In the genomic region with DNA sequence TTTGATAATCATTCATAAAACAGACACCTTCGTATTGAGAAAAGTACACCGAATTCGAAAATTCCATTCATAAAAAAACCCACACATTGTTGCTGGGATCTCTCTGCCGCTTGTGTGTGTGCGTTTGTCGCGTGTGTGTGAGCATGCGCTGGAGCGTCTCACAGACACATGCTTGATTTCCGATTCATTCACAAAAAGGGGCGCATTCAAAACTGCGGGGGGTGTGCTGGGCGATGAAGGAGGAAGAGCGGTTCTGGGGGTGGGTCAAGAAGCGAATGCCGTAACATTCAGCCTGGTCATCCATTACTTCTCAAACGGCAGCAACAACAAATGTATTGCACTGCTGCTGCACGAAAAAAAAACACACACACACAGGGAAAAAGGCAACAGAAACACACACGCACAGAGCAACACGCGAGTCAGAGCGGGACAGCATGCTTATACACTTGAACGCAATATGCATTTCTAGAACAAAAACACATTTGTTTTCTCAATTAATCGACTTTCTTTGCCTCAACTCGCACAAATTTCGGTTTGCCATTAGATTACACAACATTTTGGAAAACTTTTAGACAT, we compare ENCODE assay signal across 4 fruit fly cellular contexts.
A peak's percentile ranks its signal among the peaks of the same experiment; 100 is the strongest.
TF ChIP-seq lines count a peak whose summit lies in the region.

No protein-coding gene starts in this region.

TF ChIP-seq in whole organism, adult, 20 proteins besides CTCF, POLR2A, EP300 and RAD21 (continued from another document):
- no peak for TF ChIP-seq Crg-1 (GFP tag; optimal IDR thresholded peaks at IDR 0.05; lab: Kevin White, UChicago)
- no peak for TF ChIP-seq CG14711 (tag; optimal IDR thresholded peaks at IDR 0.05; lab: Kevin White, UChicago)
- TF ChIP-seq Hr96 (GFP tag; optimal IDR thresholded peaks at IDR 0.05; lab: Kevin White, UChicago): no peak

TF ChIP-seq in whole organism, embryonic, 481 proteins besides CTCF, POLR2A, EP300 and RAD21 (continued from another document and continues in another):
- TF ChIP-seq Bgb (GFP tag; IDR thresholded peaks at IDR 0.05; lab: Robert Waterston, UW; ENCODE audit: partially characterized antibody): peak; percentile 31; the same call in 1 of the 2 replicates
- TF ChIP-seq repo (GFP tag; optimal IDR thresholded peaks at IDR 0.05; lab: Kevin White, UChicago): no peak
- peak; percentile 16 for TF ChIP-seq CG15514 (GFP tag; optimal IDR thresholded peaks at IDR 0.05; lab: Kevin White, UChicago)
- no peak for TF ChIP-seq CG16815 (GFP tag; optimal IDR thresholded peaks at IDR 0.05; lab: Kevin White, UChicago)
- TF ChIP-seq CG17385 (GFP tag; optimal IDR thresholded peaks at IDR 0.05; lab: Kevin White, UChicago): peak; percentile 23
- no peak for TF ChIP-seq Ets97D (GFP tag; optimal IDR thresholded peaks at IDR 0.05; lab: Kevin White, UChicago)
- TF ChIP-seq CG18599 (GFP tag; optimal IDR thresholded peaks at IDR 0.05; lab: Kevin White, UChicago): peak; percentile 21
- TF ChIP-seq CG15696 (tag; optimal IDR thresholded peaks at IDR 0.05; lab: Kevin White, UChicago): no peak
- TF ChIP-seq CG9797 (GFP tag; optimal IDR thresholded peaks at IDR 0.05; lab: Kevin White, UChicago): no peak
- 0 out of 2 replicates have a peak, but pooled peaks have one; percentile 35 for TF ChIP-seq ara (GFP tag; IDR thresholded peaks at IDR 0.05; lab: Robert Waterston, UW)
- no peak for TF ChIP-seq CG34376 (GFP tag; optimal IDR thresholded peaks at IDR 0.05; lab: Kevin White, UChicago)
- TF ChIP-seq Blimp-1 (GFP tag; optimal IDR thresholded peaks at IDR 0.05; lab: Kevin White, UChicago): no peak
- TF ChIP-seq Hr78 (GFP tag; optimal IDR thresholded peaks at IDR 0.05; lab: Kevin White, UChicago): peak in 1 of 2 experiments; percentile 48
- peak; percentile 97 for TF ChIP-seq crol (GFP tag; IDR thresholded peaks at IDR 0.05; lab: Robert Waterston, UW)
- peak; percentile 67 for TF ChIP-seq chn (GFP tag; optimal IDR thresholded peaks at IDR 0.05; lab: Kevin White, UChicago)
- peak; percentile 9 for TF ChIP-seq nom (GFP tag; optimal IDR thresholded peaks at IDR 0.05; lab: Kevin White, UChicago)
- TF ChIP-seq CG42726 (GFP tag; IDR thresholded peaks at IDR 0.05; lab: Robert Waterston, UW; ENCODE audit: partially characterized antibody): peak; percentile 25; the same call in 1 of the 2 replicates
- TF ChIP-seq gcm2 (GFP tag; optimal IDR thresholded peaks at IDR 0.05; lab: Kevin White, UChicago): no peak
- TF ChIP-seq sr (GFP tag; IDR thresholded peaks at IDR 0.05; lab: Robert Waterston, UW): peak; percentile 45; the same call in 1 of the 3 replicates
- no peak for TF ChIP-seq bowl (GFP tag; IDR thresholded peaks at IDR 0.05; lab: Robert Waterston, UW)
- TF ChIP-seq CG10543 (GFP tag; optimal IDR thresholded peaks at IDR 0.05; lab: Kevin White, UChicago): peak; percentile 29
- no peak for TF ChIP-seq Taf1 (GFP tag; IDR thresholded peaks at IDR 0.05; lab: Robert Waterston, UW)
- no peak for TF ChIP-seq CG9609 (GFP tag; optimal IDR thresholded peaks at IDR 0.05; lab: Kevin White, UChicago)
- TF ChIP-seq caup (GFP tag; optimal IDR thresholded peaks at IDR 0.05; lab: Kevin White, UChicago; ENCODE audit: severe bottlenecking): no peak
- peak; percentile 69; the same call in 2 of the 3 replicates for TF ChIP-seq CG6175 (GFP tag; IDR thresholded peaks at IDR 0.05; lab: Robert Waterston, UW)
- no peak for TF ChIP-seq CG3065 (GFP tag; optimal IDR thresholded peaks at IDR 0.05; lab: Kevin White, UChicago)
- TF ChIP-seq p53 (GFP tag; optimal IDR thresholded peaks at IDR 0.05; lab: Kevin White, UChicago): no peak
- peak; percentile 96 for TF ChIP-seq cg (GFP tag; optimal IDR thresholded peaks at IDR 0.05; lab: Kevin White, UChicago)
- peak; percentile 44; the same call in 1 of the 2 replicates for TF ChIP-seq Atf6 (GFP tag; IDR thresholded peaks at IDR 0.05; lab: Robert Waterston, UW)
- TF ChIP-seq pros (GFP tag; optimal IDR thresholded peaks at IDR 0.05; lab: Kevin White, UChicago): peak; percentile 82
- TF ChIP-seq CG7928 (GFP tag; optimal IDR thresholded peaks at IDR 0.05; lab: Kevin White, UChicago): no peak
- TF ChIP-seq pan (optimal IDR thresholded peaks at IDR 0.05; lab: Kevin White, UChicago): no peak
- TF ChIP-seq pan (GFP tag; optimal IDR thresholded peaks at IDR 0.05 in 1 of 2, IDR thresholded peaks at IDR 0.05 in 1 of 2): peak in 1 of 2 experiments; percentile 13
- no peak for TF ChIP-seq nau (GFP tag; optimal IDR thresholded peaks at IDR 0.05; lab: Kevin White, UChicago)
- TF ChIP-seq chm (GFP tag; IDR thresholded peaks at IDR 0.05; lab: Robert Waterston, UW): peak; percentile 26; the same call in 1 of the 2 replicates
- TF ChIP-seq HHEX (GFP tag; optimal IDR thresholded peaks at IDR 0.05; lab: Kevin White, UChicago): no peak
- TF ChIP-seq pfk (GFP tag; optimal IDR thresholded peaks at IDR 0.05; lab: Kevin White, UChicago): no peak
- 0 out of 2 replicates have a peak, but pooled peaks have one; percentile 36 for TF ChIP-seq ato (GFP tag; IDR thresholded peaks at IDR 0.05; lab: Robert Waterston, UW; ENCODE audit: partially characterized antibody)

TF ChIP-seq in whole organism, prepupa, 60 proteins besides CTCF, POLR2A, EP300 and RAD21 (continued from another document):
- TF ChIP-seq salr (GFP tag; optimal IDR thresholded peaks at IDR 0.05; lab: Kevin White, UChicago) (peak in 1 of 2 experiments; percentile 7), Sox14 (GFP tag; optimal IDR thresholded peaks at IDR 0.05; lab: Kevin White, UChicago) (peak; percentile 62), CG16779 (tag; optimal IDR thresholded peaks at IDR 0.05; lab: Kevin White, UChicago) (peak; percentile 56), CG8119 (GFP tag; IDR thresholded peaks at IDR 0.05; lab: Robert Waterston, UW) (no peak)

TF ChIP-seq in whole organism, pupa, 21 proteins besides CTCF, POLR2A, EP300 and RAD21 (continued from another document):
- TF ChIP-seq CG8159 (tag; optimal IDR thresholded peaks at IDR 0.05; lab: Kevin White, UChicago) (no peak), CG15710 (tag; optimal IDR thresholded peaks at IDR 0.05; lab: Kevin White, UChicago) (no peak)
